Worm (Caenorhabditis elegans): ENCODE results near the gene K08D8.10.

ce11 chrIV:12948470-12948869 is 48.1 kb downstream of the K08D8.10 start, which contains the start of gene F55G11.10:
- TF ChIP-seq sea-2 (GFP tag; IDR thresholded peaks at IDR 0.05) (no peak), dox-1 (GFP tag; IDR thresholded peaks at IDR 0.05) (no peak), nhr-80 (tag; optimal IDR thresholded peaks at IDR 0.05) (no peak), akir-1 (GFP tag; optimal IDR thresholded peaks at IDR 0.05) (no peak), nfya-1 (tag; optimal IDR thresholded peaks at IDR 0.05; ENCODE audit: borderline replicate concordance, insufficient read depth) (no peak), madf-6 (GFP tag; IDR thresholded peaks at IDR 0.05) (no peak), hlh-12 (tag; optimal IDR thresholded peaks at IDR 0.05) (no peak), lir-1 (GFP tag; conservative IDR thresholded peaks at IDR 0.05) (no peak), ama-1 (optimal IDR thresholded peaks at IDR 0.05) (no peak), ama-1 (GFP tag; optimal IDR thresholded peaks at IDR 0.05) (no peak), snpc-4 (GFP tag; optimal IDR thresholded peaks at IDR 0.05) (no peak), snpc-4 (tag; optimal IDR thresholded peaks at IDR 0.05) (no peak), unc-130 (GFP tag; optimal IDR thresholded peaks at IDR 0.05) (no peak), ztf-28 (GFP tag; IDR thresholded peaks at IDR 0.05) (no peak), T26A5.8 (tag; optimal IDR thresholded peaks at IDR 0.05) (no peak)

Data from whole organism, young adult.